Worm (Caenorhabditis elegans) whole organism, L3 larva: ENCODE measurements around the gene C45G9.5.
A peak's percentile ranks its signal among the peaks of the same experiment; 100 is the strongest.

ENCODE experiments used
- ZK546.5 ChIP-seq: sonication (generic microtip); optimal IDR thresholded peaks from 2 replicates; lab custom pipeline; 2017; ENCODE audit warnings: missing biosample characterization, missing genetic modification characterization
- ama-1 ChIP-seq: fragments of 150-350 bp; optimal IDR thresholded peaks from 2 replicates; lab custom pipeline; 2018
- ceh-16 ChIP-seq: sonication (generic microtip); optimal IDR thresholded peaks from 2 replicates; lab custom pipeline; 2017; ENCODE audit warnings: missing biosample characterization, missing genetic modification characterization
- ceh-9 ChIP-seq: sonication (generic microtip); optimal IDR thresholded peaks from 2 replicates; lab custom pipeline; 2018; ENCODE audit warnings: missing biosample characterization, missing genetic modification characterization
- daf-12 ChIP-seq: fragments of 150-350 bp; optimal IDR thresholded peaks from 2 replicates; lab custom pipeline; 2014; ENCODE audit warnings: missing biosample characterization, missing genetic modification reagents, missing genetic modification characterization
- egl-27 ChIP-seq: sonication (generic microtip); optimal IDR thresholded peaks from 4 replicates; lab custom pipeline; 2017; ENCODE audit warnings: missing biosample characterization, missing genetic modification reagents, missing genetic modification characterization
- elt-3 ChIP-seq, 3 experiments: fragments of 150-350 bp in 1 of 3; sonication (generic microtip) in 2 of 3; optimal IDR thresholded peaks; 2 replicates in 2 of 3; 4 replicates in 1 of 3; lab custom pipeline; 2014 to 2017; ENCODE audit warnings: missing biosample characterization in 3 of 3, missing genetic modification characterization in 3 of 3
- fkh-10 ChIP-seq: sonication (generic microtip); optimal IDR thresholded peaks from 2 replicates; lab custom pipeline; 2017; ENCODE audit warnings: missing biosample characterization, missing genetic modification reagents, missing genetic modification characterization
- nhr-12 ChIP-seq: fragments of 150-350 bp; optimal IDR thresholded peaks from 2 replicates; lab custom pipeline; 2014; ENCODE audit warnings: missing biosample characterization, missing genetic modification characterization
- nhr-76 ChIP-seq: fragments of 150-350 bp; sonication (generic microtip); optimal IDR thresholded peaks from 5 replicates; lab custom pipeline; 2014; ENCODE audit warnings: missing biosample characterization, missing genetic modification characterization
- nhr-77 ChIP-seq: fragments of 150-350 bp; optimal IDR thresholded peaks from 2 replicates; lab custom pipeline; 2014; ENCODE audit warnings: missing biosample characterization, missing genetic modification characterization
- pha-4 ChIP-seq: fragments of 150-350 bp; optimal IDR thresholded peaks from 2 replicates; lab custom pipeline; 2014; ENCODE audit warnings: missing biosample characterization, missing genetic modification reagents, missing genetic modification characterization
- snpc-4 ChIP-seq: fragments of 150-350 bp; optimal IDR thresholded peaks from 2 replicates; lab custom pipeline; 2014; ENCODE audit warnings: missing biosample characterization, missing genetic modification characterization
- unc-39 ChIP-seq: sonication (generic microtip); optimal IDR thresholded peaks from 4 replicates; lab custom pipeline; 2017; ENCODE audit warnings: missing biosample characterization, missing genetic modification characterization

ce11 chrIII:5077150-5077814 lies 29.4 kb downstream of the C45G9.5 start, which contains the start of gene alh-1:
- TF ChIP-seq ama-1 (lab: Kevin White, UChicago) = no peak
- TF ChIP-seq ceh-9 = no peak
- no peak for TF ChIP-seq nhr-12
- no peak for TF ChIP-seq nhr-76 (tag; lab: Kevin White, UChicago)
- peak; percentile 74 for TF ChIP-seq pha-4 (tag; lab: Kevin White, UChicago)
- TF ChIP-seq ZK546.5 (tag; lab: Kevin White, UChicago) = no peak
- TF ChIP-seq snpc-4 (tag; lab: Kevin White, UChicago) = peak; percentile 17
- TF ChIP-seq egl-27 (tag; lab: Kevin White, UChicago) = no peak
- no peak for TF ChIP-seq fkh-10 (GFP tag; lab: Kevin White, UChicago)
- TF ChIP-seq daf-12 (tag; lab: Kevin White, UChicago) = no peak
- no peak for TF ChIP-seq nhr-77 (tag; lab: Kevin White, UChicago)
- no peak for TF ChIP-seq elt-3 (tag; optimal IDR thresholded peaks at IDR 0.05; lab: Kevin White, UChicago)
- no peak for TF ChIP-seq ceh-16 (tag; lab: Kevin White, UChicago)
- TF ChIP-seq unc-39 (tag; lab: Kevin White, UChicago) = no peak
